Worm (Caenorhabditis elegans): ENCODE data around the gene mdt-9.

- TF ChIP-seq elt-3 (tag; optimal IDR thresholded peaks at IDR 0.05) (no peak), snpc-4 (tag; optimal IDR thresholded peaks at IDR 0.05) (no peak), unc-120 (tag; optimal IDR thresholded peaks at IDR 0.05; ENCODE audit: poor library complexity, severe bottlenecking) (no peak), elt-1 (tag; optimal IDR thresholded peaks at IDR 0.05; ENCODE audit: borderline replicate concordance, insufficient read depth) (no peak), M03D4.4 (tag; optimal IDR thresholded peaks at IDR 0.05) (no peak), mls-2 (tag; optimal IDR thresholded peaks at IDR 0.05) (no peak), ztf-11 (tag; optimal IDR thresholded peaks at IDR 0.05) (no peak), sem-2 (GFP tag; optimal IDR thresholded peaks at IDR 0.05) (no peak), nhr-12 (tag; optimal IDR thresholded peaks at IDR 0.05) (no peak), cnd-1 (tag; optimal IDR thresholded peaks at IDR 0.05) (no peak)
These were observed 10.2 kb downstream of the mdt-9 start for ce11 chrIV:13396375-13396774.

Measured in whole organism, mixed stage, embryonic.